Worm (Caenorhabditis elegans): ENCODE results near the gene F47G3.3.

- TF ChIP-seq C04F5.9 (tag; optimal IDR thresholded peaks at IDR 0.05) = no peak
- TF ChIP-seq nhr-77 (tag; optimal IDR thresholded peaks at IDR 0.05) = no peak
- TF ChIP-seq snpc-4 (tag; optimal IDR thresholded peaks at IDR 0.05) = no peak
- no peak for TF ChIP-seq mep-1 (tag; optimal IDR thresholded peaks at IDR 0.05)
These were observed 51.1 kb downstream of the F47G3.3 start for ce11 chrX:2426932-2427331.

Data from whole organism, L1 larva.